Fruit fly (Drosophila melanogaster): ENCODE measurements around the gene Rac1.

DNA sequence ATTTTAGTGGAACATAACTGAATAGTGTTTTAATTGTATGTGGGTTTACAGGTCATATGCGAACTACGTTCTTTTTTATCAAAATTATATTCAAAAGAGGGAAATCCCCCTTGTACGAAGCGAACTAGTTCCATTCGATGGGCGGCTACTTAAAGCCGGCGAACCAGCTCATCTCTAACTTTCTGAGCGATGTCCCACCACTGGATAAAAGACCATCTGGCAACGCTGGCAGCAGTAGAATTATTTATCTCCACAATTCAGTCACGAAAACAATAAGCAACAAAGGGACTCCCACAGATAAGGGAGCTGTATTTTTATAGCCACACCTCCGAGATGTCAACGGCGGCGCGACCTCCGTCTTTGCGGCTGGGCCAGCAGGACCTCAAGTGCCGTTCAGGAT, 6.8 kb downstream of the Rac1 start, which contains the start of gene Rabex-5:
- no peak for TF ChIP-seq usp (GFP tag; optimal IDR thresholded peaks at IDR 0.05)
- no peak for TF ChIP-seq dmrt93B (GFP tag; optimal IDR thresholded peaks at IDR 0.05)
- no peak for TF ChIP-seq Jra (GFP tag; optimal IDR thresholded peaks at IDR 0.05)

Data from whole organism, wandering third instar larva.